Fruit fly (Drosophila melanogaster) whole organism, embryonic: ENCODE results near the gene CG43292.

ENCODE experiments used
- Awh ChIP-seq: fragments of 200-800 bp; sonication (Bioruptor generic); IDR thresholded peaks from 2 replicates; pipeline ENCODE4, ENCODE4 v1.3.6; 2022; ENCODE audit warnings: missing biosample characterization, missing genetic modification characterization
- CG10462 ChIP-seq: fragments of 200-800 bp; sonication (Bioruptor generic); optimal IDR thresholded peaks from 2 replicates; lab custom pipeline; 2016; ENCODE audit warnings: missing biosample characterization, missing genetic modification characterization
- CG11456 ChIP-seq: fragments of 200-800 bp; sonication (Bioruptor generic); IDR thresholded peaks from 3 replicates; pipeline ENCODE4 v1.3.6; 2022; ENCODE audit warnings: missing biosample characterization, missing genetic modification characterization
- CG11560 ChIP-seq: fragments of 200-800 bp; sonication (Bioruptor generic); IDR thresholded peaks from 3 replicates; pipeline ENCODE4 v1.3.6; 2022; ENCODE audit warnings: missing biosample characterization, missing genetic modification characterization
- CG12071 ChIP-seq: fragments of 200-800 bp; sonication (Bioruptor generic); optimal IDR thresholded peaks from 3 replicates; lab custom pipeline; 2018; ENCODE audit warnings: missing biosample characterization, mild to moderate bottlenecking, missing genetic modification characterization
- CG12219 ChIP-seq: fragments of 200-800 bp; sonication (Bioruptor generic); optimal IDR thresholded peaks from 3 replicates; lab custom pipeline; 2018; ENCODE audit warnings: missing biosample characterization, mild to moderate bottlenecking, missing genetic modification characterization
- CG12769 ChIP-seq: fragments of 200-800 bp; sonication (Bioruptor generic); optimal IDR thresholded peaks from 2 replicates; lab custom pipeline; 2019; ENCODE audit warnings: missing biosample characterization, mild to moderate bottlenecking, missing genetic modification characterization, moderate library complexity
- CG14014 ChIP-seq: fragments of 200-800 bp; sonication (Bioruptor generic); IDR thresholded peaks from 2 replicates; pipeline ENCODE4 v1.3.6; 2022; ENCODE audit warnings: missing biosample characterization, missing genetic modification characterization
- CG17361 ChIP-seq: fragments of 200-800 bp; sonication (Bioruptor generic); IDR thresholded peaks from 3 replicates; pipeline ENCODE4 v1.3.6; 2022; ENCODE audit warnings: missing biosample characterization, missing genetic modification characterization
- CG30431 ChIP-seq: fragments of 200-800 bp; sonication (Bioruptor generic); optimal IDR thresholded peaks from 2 replicates; lab custom pipeline; 2017; ENCODE audit warnings: missing biosample characterization, missing genetic modification characterization
- CG5180 ChIP-seq: fragments of 200-800 bp; sonication (Bioruptor generic); optimal IDR thresholded peaks from 3 replicates; lab custom pipeline; 2017; ENCODE audit warnings: missing biosample characterization, missing genetic modification characterization, mild to moderate bottlenecking, moderate library complexity, missing genetic modification reagents
- CG6813 ChIP-seq: fragments of 200-800 bp; sonication (Bioruptor generic); optimal IDR thresholded peaks from 2 replicates; lab custom pipeline; 2017; ENCODE audit warnings: missing biosample characterization, missing genetic modification characterization, mild to moderate bottlenecking, moderate library complexity, missing genetic modification reagents
- CG7745 ChIP-seq: fragments of 200-800 bp; sonication (Bioruptor generic); optimal IDR thresholded peaks from 2 replicates; lab custom pipeline; 2018; ENCODE audit warnings: missing biosample characterization, mild to moderate bottlenecking, missing genetic modification characterization, moderate library complexity
- Chrac-16 ChIP-seq: fragments of 200-800 bp; sonication (Bioruptor generic); optimal IDR thresholded peaks from 3 replicates; lab custom pipeline; 2016; ENCODE audit warnings: missing biosample characterization, missing genetic modification characterization
- Dad ChIP-seq: fragments of 200-800 bp; sonication (Bioruptor generic); optimal IDR thresholded peaks from 3 replicates; lab custom pipeline; 2016; ENCODE audit warnings: missing biosample characterization, missing genetic modification characterization
- Dek ChIP-seq: fragments of 200-800 bp; sonication (Bioruptor generic); optimal IDR thresholded peaks from 3 replicates; lab custom pipeline; 2019; ENCODE audit warnings: missing biosample characterization, mild to moderate bottlenecking, missing genetic modification characterization, moderate library complexity
- Doc2 ChIP-seq: fragments of 200-800 bp; sonication (Bioruptor generic); IDR thresholded peaks from 2 replicates; pipeline ENCODE4 v1.3.6; 2022; ENCODE audit warnings: missing biosample characterization, missing genetic modification characterization
- Elba2 ChIP-seq: fragments of 200-800 bp; sonication (Bioruptor generic); optimal IDR thresholded peaks from 3 replicates; lab custom pipeline; 2016; ENCODE audit warnings: missing biosample characterization, missing genetic modification characterization
- Fer2 ChIP-seq: fragments of 200-800 bp; sonication (Bioruptor generic); optimal IDR thresholded peaks from 2 replicates; lab custom pipeline; 2018; ENCODE audit warnings: missing biosample characterization, mild to moderate bottlenecking, missing genetic modification characterization, moderate library complexity
- Lhr ChIP-seq: fragments of 200-800 bp; sonication (Bioruptor generic); optimal IDR thresholded peaks from 3 replicates; lab custom pipeline; 2017; ENCODE audit warnings: mild to moderate bottlenecking, missing biosample characterization, missing genetic modification reagents, missing genetic modification characterization
- Mes4 ChIP-seq: fragments of 200-800 bp; sonication (Bioruptor generic); optimal IDR thresholded peaks from 2 replicates; lab custom pipeline; 2016; ENCODE audit warnings: missing biosample characterization, missing genetic modification characterization
- Spps ChIP-seq: fragments of 200-800 bp; sonication (Bioruptor generic); optimal IDR thresholded peaks from 2 replicates; lab custom pipeline; 2018; ENCODE audit warnings: missing biosample characterization, mild to moderate bottlenecking, missing genetic modification characterization
- abd-A ChIP-seq: fragments of 200-800 bp; sonication (Bioruptor generic); optimal IDR thresholded peaks from 3 replicates; lab custom pipeline; 2019; ENCODE audit warnings: missing biosample characterization, mild to moderate bottlenecking, missing genetic modification characterization, moderate library complexity
- al ChIP-seq: fragments of 200-800 bp; sonication (Bioruptor generic); IDR thresholded peaks from 2 replicates; pipeline ENCODE4 v1.3.6; 2022; ENCODE audit warnings: missing biosample characterization, missing genetic modification characterization
- bcd ChIP-seq: fragments of 200-800 bp; sonication (Bioruptor generic); optimal IDR thresholded peaks from 2 replicates; lab custom pipeline; 2017; ENCODE audit warnings: missing biosample characterization, mild to moderate bottlenecking, missing genetic modification characterization
- bigmax ChIP-seq: fragments of 200-800 bp; sonication (Bioruptor generic); optimal IDR thresholded peaks from 2 replicates; lab custom pipeline; 2018; ENCODE audit warnings: missing biosample characterization, mild to moderate bottlenecking, missing genetic modification characterization
- cg ChIP-seq: fragments of 200-800 bp; sonication (Bioruptor generic); optimal IDR thresholded peaks from 3 replicates; lab custom pipeline; 2019; ENCODE audit warnings: missing biosample characterization, mild to moderate bottlenecking, missing genetic modification characterization, moderate library complexity
- chn ChIP-seq: fragments of 200-800 bp; sonication (Bioruptor generic); optimal IDR thresholded peaks from 2 replicates; lab custom pipeline; 2016; ENCODE audit warnings: missing biosample characterization, missing genetic modification characterization
- fd3F ChIP-seq: fragments of 200-800 bp; sonication (Bioruptor generic); optimal IDR thresholded peaks from 2 replicates; lab custom pipeline; 2018; ENCODE audit warnings: missing biosample characterization, mild to moderate bottlenecking, missing genetic modification characterization, moderate library complexity
- grau ChIP-seq: fragments of 200-800 bp; optimal IDR thresholded peaks from 3 replicates; lab custom pipeline; 2019; ENCODE audit warnings: missing biosample characterization, mild to moderate bottlenecking, missing genetic modification characterization, moderate library complexity
- gsb ChIP-seq: fragments of 200-800 bp; sonication (Bioruptor generic); IDR thresholded peaks from 2 replicates; pipeline ENCODE4 v1.3.6; 2022; ENCODE audit warnings: missing biosample characterization, missing genetic modification characterization
- hbn ChIP-seq: fragments of 200-800 bp; sonication (Bioruptor generic); IDR thresholded peaks from 2 replicates; pipeline ENCODE4 v1.3.6; 2022; ENCODE audit warnings: missing biosample characterization, missing genetic modification characterization; ENCODE audit not compliant: partially characterized antibody
- p53 ChIP-seq: fragments of 200-800 bp; sonication (Bioruptor generic); optimal IDR thresholded peaks from 2 replicates; lab custom pipeline; 2016; ENCODE audit warnings: missing biosample characterization, missing genetic modification characterization
- pan ChIP-seq, 4 experiments: fragments of >200 bp in 3 of 4; fragments of 200-800 bp in 1 of 4; sonication (Bioruptor generic) in 1 of 4; optimal IDR thresholded peaks in 3 of 4; IDR thresholded peaks in 1 of 4; 2 replicates each; pipeline versions ENCODE4 v1.3.6 to Lab custom; 2017 to 2022; ENCODE audit warnings: missing biosample characterization in 2 of 4, missing genetic modification characterization in 2 of 4, mixed read lengths in 1 of 4
- schlank ChIP-seq: fragments of 200-800 bp; sonication (Bioruptor generic); optimal IDR thresholded peaks from 2 replicates; lab custom pipeline; 2018; ENCODE audit warnings: missing biosample characterization, mild to moderate bottlenecking, missing genetic modification characterization
- sima ChIP-seq: fragments of 200-800 bp; sonication (Bioruptor generic); optimal IDR thresholded peaks from 2 replicates; lab custom pipeline; 2016; ENCODE audit warnings: missing biosample characterization, missing genetic modification characterization
- slp2 ChIP-seq: fragments of 200-800 bp; sonication (Bioruptor generic); optimal IDR thresholded peaks from 2 replicates; lab custom pipeline; 2016; ENCODE audit warnings: missing biosample characterization, missing genetic modification characterization
- vnd ChIP-seq: fragments of 200-800 bp; sonication (Bioruptor generic); IDR thresholded peaks from 3 replicates; pipeline ENCODE4 v1.3.6; 2022; ENCODE audit warnings: missing biosample characterization, missing genetic modification characterization; ENCODE audit not compliant: partially characterized antibody

CG43292 gene

dm6 chr3L:7434715-7435653 is 40.4 kb upstream of the CG43292 start, which contains the start of gene Rac2 (continued):
- TF ChIP-seq Doc2 (GFP tag; lab: Robert Waterston, UW) (no peak), Chrac-16 (GFP tag; lab: Kevin White, UChicago) (no peak), cg (GFP tag; lab: Kevin White, UChicago) (peak; percentile 77), Awh (0 out of 2 replicates have a peak, but pooled peaks have one; percentile 47), gsb (GFP tag; lab: Robert Waterston, UW) (0 out of 2 replicates have a peak, but pooled peaks have one; percentile 7), CG30431 (GFP tag; lab: Kevin White, UChicago) (no peak), p53 (GFP tag; lab: Kevin White, UChicago) (no peak), Elba2 (GFP tag; lab: Kevin White, UChicago) (no peak), sima (no peak), hbn (peak; percentile 44), CG5180 (GFP tag; lab: Kevin White, UChicago) (no peak), CG6813 (GFP tag; lab: Kevin White, UChicago) (no peak), vnd (GFP tag; lab: Robert Waterston, UW) (no peak), schlank (tag; lab: Kevin White, UChicago) (no peak), bigmax (GFP tag; lab: Kevin White, UChicago) (no peak), CG11456 (GFP tag; lab: Robert Waterston, UW) (no peak), fd3F (GFP tag; lab: Kevin White, UChicago) (no peak), grau (tag; lab: Kevin White, UChicago) (peak; percentile 90), Fer2 (tag; lab: Kevin White, UChicago) (no peak), chn (GFP tag; lab: Kevin White, UChicago) (peak; percentile 57), CG10462 (GFP tag; lab: Kevin White, UChicago) (no peak), CG14014 (GFP tag; lab: Robert Waterston, UW) (0 out of 2 replicates have a peak, but pooled peaks have one; percentile 9), Dek (tag; lab: Kevin White, UChicago) (no peak), pan (optimal IDR thresholded peaks at IDR 0.05; lab: Kevin White, UChicago) (no peak), pan (GFP tag; optimal IDR thresholded peaks at IDR 0.05 in 1 of 2, IDR thresholded peaks at IDR 0.05 in 1 of 2) (peak in 1 of 2 experiments; percentile 16), CG7745 (no peak), abd-A (tag; lab: Kevin White, UChicago) (peak; percentile 58), bcd (GFP tag; lab: Kevin White, UChicago) (no peak)

- no peak for TF ChIP-seq CG12769 (tag; lab: Kevin White, UChicago)
- TF ChIP-seq Dad, result no peak
- TF ChIP-seq CG12071 (GFP tag; lab: Kevin White, UChicago), result no peak
- TF ChIP-seq CG11560 (tag; lab: Robert Waterston, UW), result no peak
- TF ChIP-seq CG7745, result no peak
- TF ChIP-seq CG6813 (GFP tag; lab: Kevin White, UChicago), result no peak
- no peak for TF ChIP-seq CG17361
- TF ChIP-seq slp2 (GFP tag; lab: Kevin White, UChicago), result no peak
- no peak for TF ChIP-seq Mes4 (GFP tag; lab: Kevin White, UChicago)
Measured at dm6 chr3L:7437366-7437765, 38.0 kb upstream of the CG43292 start, which contains the start of gene CG14835. Gene CG14835, minus strand, starts transcription at chr3L:7437466.

- TF ChIP-seq Lhr (GFP tag; lab: Kevin White, UChicago) (no peak), al (GFP tag; lab: Robert Waterston, UW) (no peak), Spps (tag; lab: Kevin White, UChicago) (no peak), CG12219 (GFP tag; lab: Kevin White, UChicago) (no peak)
- TF ChIP-seq, all 482 proteins: peak for 0
Measured at dm6 chr3L:7439305-7439704, 36.1 kb upstream of the CG43292 start, which contains the start of gene sphinx1. Gene sphinx1, minus strand, starts transcription at chr3L:7439405.
